Fruit fly (Drosophila melanogaster): ENCODE results near the gene RpL7-like.

RpL7-like gene

dm6 chr2L:12096396-12096813, 40.3 kb downstream of the RpL7-like start, which contains the start of the genes CG6712 and Mt2 (continued):
- no peak for TF ChIP-seq btn (GFP tag; optimal IDR thresholded peaks at IDR 0.05)
- TF ChIP-seq Hsf (GFP tag; optimal IDR thresholded peaks at IDR 0.05): no peak
- peak; percentile 98 for TF ChIP-seq CG17385 (GFP tag; optimal IDR thresholded peaks at IDR 0.05)
- TF ChIP-seq Dp (GFP tag; optimal IDR thresholded peaks at IDR 0.05): peak; percentile 30
- TF ChIP-seq crp (GFP tag; optimal IDR thresholded peaks at IDR 0.05): peak in 1 of 2 experiments; percentile 67
- peak; percentile 83 for TF ChIP-seq YL-1 (GFP tag; optimal IDR thresholded peaks at IDR 0.05)
- no peak for TF ChIP-seq tin (GFP tag; optimal IDR thresholded peaks at IDR 0.05)
- TF ChIP-seq Ets97D (GFP tag; optimal IDR thresholded peaks at IDR 0.05): peak; percentile 37
- TF ChIP-seq lilli (GFP tag; optimal IDR thresholded peaks at IDR 0.05): peak; percentile 20
- TF ChIP-seq CG10321 (GFP tag; IDR thresholded peaks at IDR 0.05): no peak
- TF ChIP-seq gro (GFP tag; optimal IDR thresholded peaks at IDR 0.05): peak; percentile 13
- no peak for TF ChIP-seq kah (GFP tag; optimal IDR thresholded peaks at IDR 0.05)
- peak; percentile 37 for TF ChIP-seq fu2 (GFP tag; optimal IDR thresholded peaks at IDR 0.05)
- TF ChIP-seq Med (GFP tag): peak; percentile 83
- 0 out of 3 replicates have a peak, but pooled peaks have one; percentile 7 for TF ChIP-seq dysf (GFP tag; IDR thresholded peaks at IDR 0.05)
- no peak for TF ChIP-seq CG8388 (GFP tag; optimal IDR thresholded peaks at IDR 0.05)
- TF ChIP-seq pnt (GFP tag; optimal IDR thresholded peaks at IDR 0.05): no peak
- peak; percentile 38; the same call in 1 of the 2 replicates for TF ChIP-seq rib (GFP tag; IDR thresholded peaks at IDR 0.05)
- TF ChIP-seq Bteb2 (GFP tag; optimal IDR thresholded peaks at IDR 0.05): no peak
- 0 out of 2 replicates have a peak, but pooled peaks have one; percentile 33 for TF ChIP-seq Dref (GFP tag; IDR thresholded peaks at IDR 0.05)
- TF ChIP-seq gfzf (GFP tag; optimal IDR thresholded peaks at IDR 0.05): peak; percentile 11
- TF ChIP-seq CG9932 (GFP tag; IDR thresholded peaks at IDR 0.05): peak; percentile 22; the same call in 1 of the 2 replicates
- TF ChIP-seq Sin3A (optimal IDR thresholded peaks at IDR 0.05): peak; percentile 43
- TF ChIP-seq HLH54F (GFP tag; optimal IDR thresholded peaks at IDR 0.05): no peak
- TF ChIP-seq Ravus (GFP tag; IDR thresholded peaks at IDR 0.05): no peak
- TF ChIP-seq CG11247 (GFP tag; IDR thresholded peaks at IDR 0.05): peak; percentile 39; the same call in 1 of the 2 replicates
- TF ChIP-seq prd (optimal IDR thresholded peaks at IDR 0.05): no peak
- TF ChIP-seq prd (GFP tag; IDR thresholded peaks at IDR 0.05): peak; percentile 50
- peak; percentile 37 for TF ChIP-seq gsb-n (tag; optimal IDR thresholded peaks at IDR 0.05)
- TF ChIP-seq Rfx (GFP tag; IDR thresholded peaks at IDR 0.05): peak; percentile 55
- TF ChIP-seq CG10267 (tag; optimal IDR thresholded peaks at IDR 0.05): peak; percentile 92
- TF ChIP-seq CG4617 (GFP tag; optimal IDR thresholded peaks at IDR 0.05; ENCODE audit: borderline replicate concordance): peak; percentile 44
- no peak for TF ChIP-seq CG12104 (GFP tag; optimal IDR thresholded peaks at IDR 0.05)
- TF ChIP-seq CG7372 (GFP tag; IDR thresholded peaks at IDR 0.05): no peak
- TF ChIP-seq Oli (tag; optimal IDR thresholded peaks at IDR 0.05): no peak
- TF ChIP-seq pum (GFP tag; optimal IDR thresholded peaks at IDR 0.05): no peak
- TF ChIP-seq Myb (GFP tag; optimal IDR thresholded peaks at IDR 0.05): peak; percentile 4
- TF ChIP-seq CG4707 (GFP tag; optimal IDR thresholded peaks at IDR 0.05): no peak
- TF ChIP-seq nmo (GFP tag; optimal IDR thresholded peaks at IDR 0.05): peak; percentile 5
- TF ChIP-seq schlank (tag; optimal IDR thresholded peaks at IDR 0.05): no peak
- TF ChIP-seq amos (GFP tag; IDR thresholded peaks at IDR 0.05; ENCODE audit: partially characterized antibody): no peak
- peak; percentile 63 for TF ChIP-seq pzg (GFP tag; optimal IDR thresholded peaks at IDR 0.05)
- TF ChIP-seq CG12659 (GFP tag; optimal IDR thresholded peaks at IDR 0.05): peak; percentile 42
- TF ChIP-seq HHEX (GFP tag; optimal IDR thresholded peaks at IDR 0.05): no peak
- peak; percentile 91 for TF ChIP-seq MBD-R2 (GFP tag; IDR thresholded peaks at IDR 0.05)
- TF ChIP-seq tap (tag; optimal IDR thresholded peaks at IDR 0.05): no peak
- TF ChIP-seq CG7987 (GFP tag; optimal IDR thresholded peaks at IDR 0.05): peak; percentile 5
- TF ChIP-seq row (GFP tag; IDR thresholded peaks at IDR 0.05): 0 out of 3 replicates have a peak, but pooled peaks have one; percentile 17
- TF ChIP-seq CG12071 (GFP tag; optimal IDR thresholded peaks at IDR 0.05): no peak
- TF ChIP-seq trh (GFP tag; optimal IDR thresholded peaks at IDR 0.05): no peak
- TF ChIP-seq ems (GFP tag; optimal IDR thresholded peaks at IDR 0.05): peak; percentile 20
- TF ChIP-seq CG10462 (GFP tag; optimal IDR thresholded peaks at IDR 0.05): no peak

Data from whole organism, embryonic.